Fruit fly (Drosophila melanogaster) S2 (cell line): ENCODE measurements around the gene CG17625.

ENCODE experiments used
- CG8478 ChIP-seq: fragments of >200 bp; optimal IDR thresholded peaks from 2 replicates; lab custom pipeline; 2018
- CTCF ChIP-seq, 2 experiments: fragments of >200 bp; optimal IDR thresholded peaks; 2 replicates each; lab custom pipeline; 2018

dm6 chr3R:22726771-22727455 is 40.3 kb downstream of the CG17625 start, which contains the start of gene CG45049:
- TF ChIP-seq CG8478 (lab: Kevin White, UChicago) (no peak), CTCF (optimal IDR thresholded peaks at IDR 0.05; lab: Kevin White, UChicago) (no peak)
